Fruit fly (Drosophila melanogaster): ENCODE measurements around the gene CG11226.

CG11226 gene

DNA sequence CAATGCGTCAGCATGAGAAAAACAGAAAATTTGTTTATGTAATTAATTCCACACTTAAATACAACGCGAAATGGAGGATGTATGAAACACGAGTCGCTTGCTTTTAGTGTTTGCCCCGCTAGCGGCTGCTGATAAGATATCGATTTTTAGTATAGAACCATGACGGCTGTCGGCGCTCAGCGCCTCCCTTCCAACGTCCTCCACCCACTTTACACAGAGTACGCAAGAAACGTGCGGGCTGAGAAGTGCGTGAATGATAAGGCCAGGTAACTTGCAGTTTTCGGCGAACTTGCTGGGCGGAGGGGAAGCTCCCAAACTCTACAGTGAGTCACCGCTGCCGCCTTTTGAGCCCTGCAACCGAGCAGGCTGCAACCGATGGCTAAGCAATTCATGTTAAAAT lies 33.5 kb downstream of the CG11226 start (continued):
- TF ChIP-seq CG10431 (GFP tag; optimal IDR thresholded peaks at IDR 0.05) (no peak), Sry-δ (GFP tag; optimal IDR thresholded peaks at IDR 0.05) (no peak), unc-4 (GFP tag; IDR thresholded peaks at IDR 0.05; ENCODE audit: partially characterized antibody) (no peak), CG4328 (GFP tag; optimal IDR thresholded peaks at IDR 0.05) (no peak), CG3065 (GFP tag; optimal IDR thresholded peaks at IDR 0.05) (no peak), caup (GFP tag; optimal IDR thresholded peaks at IDR 0.05; ENCODE audit: severe bottlenecking) (no peak), Vsx1 (GFP tag; optimal IDR thresholded peaks at IDR 0.05) (no peak), klu (GFP tag; IDR thresholded peaks at IDR 0.05) (no peak), CG6813 (GFP tag; optimal IDR thresholded peaks at IDR 0.05) (no peak), gce (GFP tag; IDR thresholded peaks at IDR 0.05) (0 out of 3 replicates have a peak, but pooled peaks have one; percentile 4), E2f2 (GFP tag; IDR thresholded peaks at IDR 0.05) (no peak), p53 (GFP tag; optimal IDR thresholded peaks at IDR 0.05) (no peak), Mrtf (GFP tag; IDR thresholded peaks at IDR 0.05) (no peak), CG4730 (GFP tag; IDR thresholded peaks at IDR 0.05) (no peak), CG13123 (GFP tag; optimal IDR thresholded peaks at IDR 0.05) (no peak), CG12236 (GFP tag; optimal IDR thresholded peaks at IDR 0.05) (no peak), Nf-YB (GFP tag; optimal IDR thresholded peaks at IDR 0.05) (no peak), Oaz (GFP tag; IDR thresholded peaks at IDR 0.05) (no peak), CG2116 (GFP tag; optimal IDR thresholded peaks at IDR 0.05) (no peak), D (optimal IDR thresholded peaks at IDR 0.05) (no peak), D (GFP tag; optimal IDR thresholded peaks at IDR 0.05) (no peak), gcm2 (GFP tag; optimal IDR thresholded peaks at IDR 0.05) (no peak), pnt (GFP tag; optimal IDR thresholded peaks at IDR 0.05) (no peak), bowl (GFP tag; IDR thresholded peaks at IDR 0.05) (no peak), CG11504 (tag; optimal IDR thresholded peaks at IDR 0.05) (no peak)

DNA sequence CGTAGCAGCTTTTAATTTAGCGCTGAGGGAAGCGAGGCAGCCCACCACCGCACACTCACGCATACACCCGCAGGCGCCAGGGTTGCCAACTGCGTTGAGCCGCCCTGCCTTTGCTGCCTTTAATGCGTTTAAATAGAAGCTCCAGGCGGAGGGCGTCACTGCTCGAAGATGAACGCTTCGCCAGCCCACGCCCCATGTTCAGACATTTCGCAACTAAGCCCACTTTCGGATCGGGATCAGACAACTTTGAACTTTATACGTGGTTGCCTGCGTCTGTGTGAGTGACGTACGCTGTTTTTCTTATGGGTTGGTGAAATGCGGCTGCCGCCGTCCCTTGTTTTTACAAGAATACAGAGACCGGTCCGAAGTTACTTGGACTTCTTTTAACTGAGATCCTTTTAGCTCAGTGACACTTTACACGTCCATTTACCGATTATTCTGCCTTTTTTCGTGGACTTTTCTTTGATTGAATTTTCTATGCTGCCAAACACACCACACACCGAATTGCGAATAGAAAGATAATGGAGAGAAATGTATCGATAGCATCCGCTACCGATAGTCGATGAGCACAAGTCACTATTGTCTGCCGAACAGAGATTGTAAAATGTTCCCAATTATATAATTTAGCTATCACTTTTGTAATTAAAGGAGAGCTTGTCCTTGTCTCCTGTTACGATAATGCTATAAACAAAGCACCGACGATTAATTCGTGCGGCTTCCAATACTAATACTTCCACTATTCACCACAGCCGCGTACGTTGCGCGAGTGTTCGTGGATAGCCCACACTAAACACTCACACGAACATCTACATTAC lies 34.4 kb downstream of the CG11226 start:
- TF ChIP-seq CG12659 (GFP tag; optimal IDR thresholded peaks at IDR 0.05) = no peak
- no peak for TF ChIP-seq CG30020 (tag; optimal IDR thresholded peaks at IDR 0.05)
- no peak for TF ChIP-seq ac (GFP tag; optimal IDR thresholded peaks at IDR 0.05)
- no peak for TF ChIP-seq Ada2b (GFP tag; IDR thresholded peaks at IDR 0.05)
- TF ChIP-seq disco-r (GFP tag; optimal IDR thresholded peaks at IDR 0.05) = no peak
- no peak for TF ChIP-seq eyg (GFP tag; optimal IDR thresholded peaks at IDR 0.05)
- TF ChIP-seq peb (GFP tag; IDR thresholded peaks at IDR 0.05) = no peak
- TF ChIP-seq CG8290 (GFP tag; optimal IDR thresholded peaks at IDR 0.05) = no peak
- peak in 1 of 2 experiments; percentile 51 for TF ChIP-seq CG8290 (tag; optimal IDR thresholded peaks at IDR 0.05)
- TF ChIP-seq Neu2 (GFP tag; optimal IDR thresholded peaks at IDR 0.05; ENCODE audit: borderline replicate concordance) = peak; percentile 45
- TF ChIP-seq lola (GFP tag; optimal IDR thresholded peaks at IDR 0.05) = no peak
- TF ChIP-seq CG1832 (GFP tag; optimal IDR thresholded peaks at IDR 0.05) = no peak
- peak; percentile 50; the same call in 1 of the 2 replicates for TF ChIP-seq NFAT (GFP tag; IDR thresholded peaks at IDR 0.05)
- TF ChIP-seq CG9609 (GFP tag; optimal IDR thresholded peaks at IDR 0.05) = peak; percentile 13
- TF ChIP-seq CG18262 (tag; optimal IDR thresholded peaks at IDR 0.05) = no peak
- no peak for TF ChIP-seq CG17829 (tag; optimal IDR thresholded peaks at IDR 0.05)
- TF ChIP-seq HLH4C (GFP tag; IDR thresholded peaks at IDR 0.05; ENCODE audit: partially characterized antibody) = peak; percentile 67; the same call in 2 of the 3 replicates
- TF ChIP-seq CG4820 (GFP tag; optimal IDR thresholded peaks at IDR 0.05) = no peak
- no peak for TF ChIP-seq oc (tag; optimal IDR thresholded peaks at IDR 0.05)
- no peak for TF ChIP-seq Gsc (GFP tag; IDR thresholded peaks at IDR 0.05)
- no peak for TF ChIP-seq CG14965 (GFP tag; optimal IDR thresholded peaks at IDR 0.05; ENCODE audit: borderline replicate concordance)
- peak; percentile 35 for TF ChIP-seq CHES-1-like (GFP tag; optimal IDR thresholded peaks at IDR 0.05)
- TF ChIP-seq CG2129 (GFP tag; IDR thresholded peaks at IDR 0.05; ENCODE audit: partially characterized antibody) = peak; percentile 41
- peak; percentile 51 for TF ChIP-seq CG8478 (optimal IDR thresholded peaks at IDR 0.05)
- peak; percentile 4 for TF ChIP-seq bab2 (GFP tag; optimal IDR thresholded peaks at IDR 0.05)
- no peak for TF ChIP-seq HmgD (GFP tag; optimal IDR thresholded peaks at IDR 0.05)

Data from whole organism, embryonic.